Fruit fly (Drosophila melanogaster) whole organism, prepupa: ENCODE results near the gene CG17752.
A peak's percentile ranks its signal among the peaks of the same experiment; 100 is the strongest.

Source experiments
- Blimp-1 ChIP-seq: fragments of 200-800 bp; sonication (Bioruptor generic); optimal IDR thresholded peaks from 3 replicates; lab custom pipeline; 2017; ENCODE audit warnings: missing biosample characterization, missing genetic modification characterization, mild to moderate bottlenecking, moderate library complexity, missing genetic modification reagents
- CG10669 ChIP-seq: fragments of 200-800 bp; sonication (Bioruptor generic); optimal IDR thresholded peaks from 3 replicates; lab custom pipeline; 2018; ENCODE audit warnings: missing biosample characterization, mild to moderate bottlenecking, missing genetic modification characterization, moderate library complexity
- CG11762 ChIP-seq: fragments of 200-800 bp; sonication (Bioruptor generic); optimal IDR thresholded peaks from 3 replicates; lab custom pipeline; 2016; ENCODE audit warnings: missing biosample characterization, missing genetic modification characterization; ENCODE audit not compliant: insufficient read depth
- CG11902 ChIP-seq: fragments of 200-800 bp; sonication (Bioruptor generic); optimal IDR thresholded peaks from 3 replicates; lab custom pipeline; 2016; ENCODE audit warnings: missing biosample characterization, missing genetic modification characterization
- CG15336 ChIP-seq: fragments of 200-800 bp; sonication (Bioruptor generic); IDR thresholded peaks from 2 replicates; pipeline ENCODE4 v1.3.6; 2022; ENCODE audit warnings: missing biosample characterization, missing genetic modification characterization
- CG1621 ChIP-seq: fragments of 200-800 bp; sonication (Bioruptor generic); optimal IDR thresholded peaks from 3 replicates; lab custom pipeline; 2018; ENCODE audit warnings: missing biosample characterization, mild to moderate bottlenecking, missing genetic modification characterization
- CG16779 ChIP-seq: fragments of 200-800 bp; sonication (Bioruptor generic); optimal IDR thresholded peaks from 3 replicates; lab custom pipeline; 2017; ENCODE audit warnings: missing biosample characterization, mild to moderate bottlenecking, missing genetic modification characterization
- CG3032 ChIP-seq: fragments of 200-800 bp; optimal IDR thresholded peaks from 2 replicates; lab custom pipeline; 2019; ENCODE audit warnings: missing biosample characterization, mild to moderate bottlenecking, missing genetic modification characterization, moderate library complexity
- CG31627 ChIP-seq: fragments of 200-800 bp; sonication (Bioruptor generic); optimal IDR thresholded peaks from 3 replicates; lab custom pipeline; 2016; ENCODE audit warnings: missing biosample characterization, missing genetic modification characterization
- CG32006 ChIP-seq: fragments of 200-800 bp; sonication (Bioruptor generic); optimal IDR thresholded peaks from 3 replicates; lab custom pipeline; 2017; ENCODE audit warnings: missing biosample characterization, mild to moderate bottlenecking, missing genetic modification characterization
- CG34406 ChIP-seq: fragments of 200-800 bp; sonication (Bioruptor generic); optimal IDR thresholded peaks from 3 replicates; lab custom pipeline; 2016; ENCODE audit warnings: missing biosample characterization, missing genetic modification characterization
- CG3919 ChIP-seq: fragments of 200-800 bp; sonication (Bioruptor generic); optimal IDR thresholded peaks from 3 replicates; lab custom pipeline; 2016; ENCODE audit warnings: missing biosample characterization, missing genetic modification characterization
- CG4318 ChIP-seq: fragments of 200-800 bp; sonication (Bioruptor generic); optimal IDR thresholded peaks from 3 replicates; lab custom pipeline; 2017; ENCODE audit warnings: missing biosample characterization, mild to moderate bottlenecking, missing genetic modification characterization
- CG6163 ChIP-seq: fragments of 200-800 bp; sonication (Bioruptor generic); IDR thresholded peaks from 3 replicates; pipeline ENCODE4 v1.3.6; 2022; ENCODE audit warnings: missing biosample characterization, missing genetic modification characterization
- CG6276 ChIP-seq: fragments of 200-800 bp; sonication (Bioruptor generic); optimal IDR thresholded peaks from 2 replicates; lab custom pipeline; 2017; ENCODE audit warnings: missing biosample characterization, mild to moderate bottlenecking, missing genetic modification characterization
- CG6792 ChIP-seq: fragments of 200-800 bp; sonication (Bioruptor generic); optimal IDR thresholded peaks from 3 replicates; lab custom pipeline; 2016; ENCODE audit warnings: missing biosample characterization, missing genetic modification characterization
- CG8119 ChIP-seq: fragments of 200-800 bp; sonication (Bioruptor generic); IDR thresholded peaks from 3 replicates; pipeline ENCODE4 v1.3.6; 2022; ENCODE audit warnings: missing biosample characterization, missing genetic modification characterization
- CG8319 ChIP-seq: fragments of 200-800 bp; sonication (Bioruptor generic); optimal IDR thresholded peaks from 3 replicates; lab custom pipeline; 2016; ENCODE audit warnings: missing biosample characterization, missing genetic modification characterization
- CG9139 ChIP-seq: fragments of 200-800 bp; sonication (Bioruptor generic); optimal IDR thresholded peaks from 3 replicates; lab custom pipeline; 2017; ENCODE audit warnings: missing biosample characterization, mild to moderate bottlenecking, missing genetic modification characterization
- Eip75B ChIP-seq: fragments of 200-800 bp; sonication (Bioruptor generic); optimal IDR thresholded peaks from 3 replicates; lab custom pipeline; 2016; ENCODE audit warnings: missing biosample characterization, missing genetic modification characterization
- Eip78C ChIP-seq: fragments of 200-800 bp; sonication (Bioruptor generic); peaks from one replicate; lab custom pipeline; 2016; ENCODE audit warnings: missing biosample characterization, missing genetic modification characterization
- Eip93F ChIP-seq: fragments of 200-800 bp; sonication (Bioruptor generic); optimal IDR thresholded peaks from 2 replicates; lab custom pipeline; 2016; ENCODE audit warnings: missing biosample characterization, mild to moderate bottlenecking, missing genetic modification characterization
- Ets96B ChIP-seq: fragments of 200-800 bp; optimal IDR thresholded peaks from 2 replicates; lab custom pipeline; 2019; ENCODE audit warnings: missing biosample characterization, mild to moderate bottlenecking, missing genetic modification characterization, moderate library complexity
- Hr4 ChIP-seq: fragments of 200-800 bp; sonication (Bioruptor generic); optimal IDR thresholded peaks from 3 replicates; lab custom pipeline; 2016; ENCODE audit warnings: missing biosample characterization, missing genetic modification characterization
- OdsH ChIP-seq: fragments of 200-800 bp; sonication (Bioruptor generic); optimal IDR thresholded peaks from 3 replicates; lab custom pipeline; 2016; ENCODE audit warnings: missing biosample characterization, missing genetic modification characterization
- Sox102F ChIP-seq: fragments of 200-800 bp; sonication (Bioruptor generic); optimal IDR thresholded peaks from 2 replicates; lab custom pipeline; 2016; ENCODE audit warnings: missing biosample characterization, mild to moderate bottlenecking, missing genetic modification characterization
- Sox14 ChIP-seq: fragments of 200-800 bp; sonication (Bioruptor generic); optimal IDR thresholded peaks from 3 replicates; lab custom pipeline; 2016; ENCODE audit warnings: missing biosample characterization, missing genetic modification characterization
- Sox15 ChIP-seq: fragments of 200-800 bp; sonication (Bioruptor generic); optimal IDR thresholded peaks from 3 replicates; lab custom pipeline; 2016; ENCODE audit warnings: missing biosample characterization, missing genetic modification characterization
- achi ChIP-seq: fragments of 200-800 bp; sonication (Bioruptor generic); optimal IDR thresholded peaks from 3 replicates; lab custom pipeline; 2016; ENCODE audit warnings: missing biosample characterization, missing genetic modification characterization
- acj6 ChIP-seq: fragments of 200-800 bp; sonication (Bioruptor generic); optimal IDR thresholded peaks from 3 replicates; lab custom pipeline; 2016; ENCODE audit warnings: missing biosample characterization, missing genetic modification characterization
- cyc ChIP-seq: fragments of 200-800 bp; sonication (Bioruptor generic); optimal IDR thresholded peaks from 3 replicates; lab custom pipeline; 2016; ENCODE audit warnings: missing biosample characterization, missing genetic modification characterization
- dac ChIP-seq: fragments of 200-800 bp; sonication (Bioruptor generic); optimal IDR thresholded peaks from 2 replicates; lab custom pipeline; 2017; ENCODE audit warnings: missing biosample characterization, mild to moderate bottlenecking, missing genetic modification characterization
- dsx ChIP-seq: fragments of 200-800 bp; optimal IDR thresholded peaks from 3 replicates; lab custom pipeline; 2019; ENCODE audit warnings: missing biosample characterization, mild to moderate bottlenecking, missing genetic modification characterization, moderate library complexity; ENCODE audit not compliant: poor library complexity, severe bottlenecking
- eg ChIP-seq: fragments of 200-800 bp; sonication (Bioruptor generic); IDR thresholded peaks from 3 replicates; pipeline ENCODE4 v1.3.6; 2022; ENCODE audit warnings: missing biosample characterization, missing genetic modification characterization
- esn ChIP-seq: fragments of 200-800 bp; sonication (Bioruptor generic); optimal IDR thresholded peaks from 2 replicates; lab custom pipeline; 2016; ENCODE audit warnings: missing biosample characterization, mild to moderate bottlenecking, missing genetic modification characterization, moderate library complexity
- fd59A ChIP-seq: fragments of 200-800 bp; sonication (Bioruptor generic); optimal IDR thresholded peaks from 2 replicates; lab custom pipeline; 2017; ENCODE audit warnings: missing biosample characterization, mild to moderate bottlenecking, missing genetic modification characterization, missing genetic modification reagents
- fd85E ChIP-seq: fragments of 200-800 bp; sonication (Bioruptor generic); optimal IDR thresholded peaks from 3 replicates; lab custom pipeline; 2016; ENCODE audit warnings: missing biosample characterization, missing genetic modification characterization
- fkh ChIP-seq: fragments of 200-800 bp; sonication (Bioruptor generic); optimal IDR thresholded peaks from 3 replicates; lab custom pipeline; 2017; ENCODE audit warnings: missing biosample characterization, mild to moderate bottlenecking, missing genetic modification characterization, moderate library complexity
- salr ChIP-seq, 2 experiments: fragments of 200-800 bp; sonication (Bioruptor generic); optimal IDR thresholded peaks; 3 replicates each; lab custom pipeline; 2016 to 2018; ENCODE audit warnings: missing biosample characterization in 2 of 2, missing genetic modification characterization in 2 of 2, mild to moderate bottlenecking in 1 of 2
- ss ChIP-seq, 2 experiments: fragments of 200-800 bp; sonication (Bioruptor generic); optimal IDR thresholded peaks; 2 replicates in 1 of 2; 3 replicates in 1 of 2; lab custom pipeline; 2017 to 2018; ENCODE audit warnings: mild to moderate bottlenecking in 2 of 2, missing biosample characterization in 2 of 2, missing genetic modification characterization in 2 of 2, moderate library complexity in 1 of 2
- svp ChIP-seq: fragments of 200-800 bp; sonication (Bioruptor generic); peaks from one replicate; lab custom pipeline; 2016; ENCODE audit warnings: missing biosample characterization, missing genetic modification characterization
- vri ChIP-seq: fragments of 200-800 bp; sonication (Bioruptor generic); optimal IDR thresholded peaks from 3 replicates; lab custom pipeline; 2016; ENCODE audit warnings: missing biosample characterization, mild to moderate bottlenecking, missing genetic modification characterization

Gene CG17752

DNA sequence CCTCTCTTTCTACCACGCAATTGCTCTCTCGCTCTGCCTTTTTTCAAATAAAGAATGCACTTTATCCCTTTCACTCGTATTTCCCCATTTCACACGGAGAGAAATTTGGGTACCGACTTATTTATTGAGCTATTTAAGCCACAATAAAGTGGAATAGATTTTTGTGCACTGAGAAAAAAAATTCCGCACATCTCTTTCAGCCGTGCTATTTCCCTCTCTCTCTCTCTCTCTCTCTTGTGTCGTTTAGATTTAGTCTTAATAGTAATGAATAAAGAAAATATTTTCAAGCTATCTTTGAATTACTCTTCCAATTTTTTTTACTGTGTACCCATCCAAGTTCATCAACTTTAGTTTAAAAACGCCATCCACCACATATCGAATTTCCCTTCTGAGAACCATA is 13.6 kb downstream of the CG17752 start (continued):
- TF ChIP-seq CG11902 = peak; percentile 67
- no peak for TF ChIP-seq fkh
- TF ChIP-seq CG9139 (GFP tag; lab: Kevin White, UChicago) = peak; percentile 37
- peak; percentile 46 for TF ChIP-seq CG6276
- no peak for TF ChIP-seq vri (GFP tag; lab: Kevin White, UChicago)
- TF ChIP-seq fd59A (GFP tag; lab: Kevin White, UChicago) = peak; percentile 43
- peak; percentile 59 for TF ChIP-seq CG4318
- peak; percentile 79 for TF ChIP-seq OdsH (GFP tag; lab: Kevin White, UChicago)
- TF ChIP-seq CG31627 (GFP tag; lab: Kevin White, UChicago) = peak; percentile 85
- TF ChIP-seq Eip93F (GFP tag; lab: Kevin White, UChicago) = no peak
- TF ChIP-seq CG6792 = peak; percentile 78

DNA sequence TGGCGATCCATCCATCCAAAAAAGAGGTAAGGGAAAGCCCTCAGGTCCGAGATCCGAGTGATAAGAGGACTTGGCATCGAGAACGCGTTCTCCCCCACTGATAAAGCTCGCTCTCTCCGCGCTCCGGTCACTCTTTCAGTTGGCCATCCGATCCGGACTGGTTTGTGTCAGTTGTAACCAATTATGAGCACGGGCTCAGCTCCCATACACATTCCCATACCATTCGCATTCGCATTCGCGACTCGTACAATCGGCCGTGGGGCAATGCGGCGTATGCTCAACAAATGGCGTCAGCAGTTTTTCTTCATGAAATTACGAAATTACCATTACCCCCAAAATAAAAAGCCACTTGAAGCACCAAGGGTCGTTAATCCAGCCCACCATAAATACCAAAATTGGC is 14.5 kb downstream of the CG17752 start:
- TF ChIP-seq CG15336 (no peak), achi (no peak), dac (GFP tag; lab: Kevin White, UChicago) (no peak), fd59A (GFP tag; lab: Kevin White, UChicago) (no peak), CG11902 (no peak), CG6163 (GFP tag; lab: Robert Waterston, UW) (peak; percentile 10; the same call in 1 of the 3 replicates), Eip75B (GFP tag; lab: Kevin White, UChicago) (no peak), Sox15 (no peak), cyc (GFP tag; lab: Kevin White, UChicago) (no peak), eg (no peak), CG16779 (tag; lab: Kevin White, UChicago) (no peak), CG1621 (peak; percentile 63), svp (GFP tag; lab: Kevin White, UChicago) (peak; percentile 56), Ets96B (tag; lab: Kevin White, UChicago) (no peak), CG9139 (GFP tag; lab: Kevin White, UChicago) (peak; percentile 2), fkh (no peak)

DNA sequence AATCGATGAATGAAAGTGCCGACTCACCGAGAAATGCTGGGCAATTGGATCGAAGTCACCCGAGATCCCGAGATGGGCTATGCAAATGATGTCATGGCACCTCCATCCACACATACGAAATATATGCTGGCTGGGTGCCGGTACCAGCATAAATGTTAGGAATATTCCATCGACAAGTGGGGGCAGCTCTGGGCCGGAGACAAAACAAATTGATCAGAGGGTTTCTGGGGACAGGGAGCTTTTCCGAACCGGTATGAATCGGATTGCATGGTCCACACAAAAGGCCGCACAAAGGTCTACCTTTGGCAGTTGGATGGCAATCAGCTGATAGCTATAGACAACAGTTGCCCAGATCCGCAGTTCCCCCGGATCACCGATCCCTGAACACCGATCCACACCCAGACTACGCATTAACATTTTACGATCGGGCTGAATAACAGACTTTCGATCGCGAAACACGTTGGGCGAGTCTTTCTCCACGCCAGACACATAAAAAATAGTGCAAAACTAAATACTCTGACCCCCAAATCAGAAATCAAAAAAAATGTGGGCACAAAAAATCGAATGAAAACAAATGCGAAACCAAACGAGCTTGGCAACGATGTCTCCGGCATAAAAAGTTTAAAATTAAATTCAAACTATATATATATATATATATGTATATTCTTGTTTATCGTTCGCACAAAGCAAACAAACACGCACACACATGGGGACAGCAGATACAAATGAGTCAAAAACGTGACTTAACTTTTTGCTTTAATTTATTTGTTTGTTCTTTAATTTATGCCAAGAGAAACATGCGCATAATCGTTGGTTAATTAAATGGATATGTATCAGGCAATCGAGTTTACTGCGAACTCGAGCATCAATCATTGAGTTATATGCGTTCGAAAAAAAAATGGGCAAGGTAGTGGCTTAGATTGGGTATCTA is 15.5 kb downstream of the CG17752 start:
- TF ChIP-seq Eip78C (GFP tag; lab: Kevin White, UChicago) (peak; percentile 46), achi (peak; percentile 3), Ets96B (tag; lab: Kevin White, UChicago) (peak; percentile 6), CG8319 (no peak), CG9139 (GFP tag; lab: Kevin White, UChicago) (no peak), dsx (GFP tag; lab: Kevin White, UChicago) (peak; percentile 68), esn (no peak), CG6276 (peak; percentile 30), ss (GFP tag; optimal IDR thresholded peaks at IDR 0.05; lab: Kevin White, UChicago) (peak in 1 of 2 experiments; percentile 27), CG32006 (GFP tag; lab: Kevin White, UChicago) (peak; percentile 28), Blimp-1 (GFP tag; lab: Kevin White, UChicago) (no peak)
- TF ChIP-seq, all 60 proteins: peak for 7

DNA sequence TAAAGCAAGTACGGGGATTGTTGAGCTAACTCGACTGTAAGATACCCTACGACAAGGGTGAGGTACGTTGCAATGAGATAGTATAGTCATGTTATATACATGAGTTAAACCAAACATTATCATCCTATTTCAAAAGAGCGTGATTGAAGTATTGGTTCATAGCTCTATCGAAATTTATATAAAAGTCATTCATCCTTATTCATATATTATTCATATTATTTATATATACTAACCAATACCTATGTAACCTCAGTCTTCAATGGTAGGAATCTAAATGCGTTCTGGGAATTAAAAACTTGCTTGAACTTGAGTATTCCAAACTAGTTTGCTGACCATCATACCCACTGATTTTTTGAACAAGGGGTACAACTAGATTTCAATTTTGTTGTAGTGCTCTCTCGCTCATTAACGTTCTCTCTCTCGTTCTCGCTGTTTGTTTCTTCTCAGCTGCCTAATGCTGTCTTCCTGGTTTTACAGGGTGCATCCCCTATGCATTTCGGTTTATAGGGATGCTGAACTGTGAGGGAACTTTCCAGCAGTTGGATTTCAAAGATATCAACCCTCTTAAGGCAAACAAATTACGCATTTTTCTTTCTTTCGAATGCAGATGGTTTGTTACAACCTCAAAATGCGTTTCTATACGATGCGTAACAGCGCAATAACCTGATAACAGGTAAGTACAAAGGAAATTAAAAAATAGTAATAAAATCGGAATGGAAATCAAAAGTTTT is 17.9 kb downstream of the CG17752 start:
- TF ChIP-seq CG34406 (GFP tag; lab: Kevin White, UChicago) (no peak), CG4318 (no peak), Ets96B (tag; lab: Kevin White, UChicago) (peak; percentile 15), CG1621 (no peak), ss (GFP tag; optimal IDR thresholded peaks at IDR 0.05; lab: Kevin White, UChicago) (no peak), acj6 (GFP tag; lab: Kevin White, UChicago) (no peak), fd85E (no peak), Hr4 (no peak), cyc (GFP tag; lab: Kevin White, UChicago) (no peak), CG3032 (tag; lab: Kevin White, UChicago) (peak; percentile 1), Sox102F (GFP tag; lab: Kevin White, UChicago) (no peak), CG11762 (peak; percentile 26), Sox14 (GFP tag; lab: Kevin White, UChicago) (no peak), CG3919 (peak; percentile 28), CG32006 (GFP tag; lab: Kevin White, UChicago) (peak; percentile 40), Eip78C (GFP tag; lab: Kevin White, UChicago) (peak; percentile 49), CG6276 (peak; percentile 18), CG10669 (GFP tag; lab: Kevin White, UChicago) (no peak), CG8119 (GFP tag; lab: Robert Waterston, UW) (no peak), salr (GFP tag; optimal IDR thresholded peaks at IDR 0.05; lab: Kevin White, UChicago) (peak in 1 of 2 experiments; percentile 2), CG31627 (GFP tag; lab: Kevin White, UChicago) (no peak)
